Worm (Caenorhabditis elegans) whole organism, L1 larva: ENCODE measurements around the gene pat-2.

Experiments
- C04F5.9 ChIP-seq: sonication (generic microtip); optimal IDR thresholded peaks from 2 replicates; lab custom pipeline; 2016; ENCODE audit warnings: missing genetic modification characterization, missing compliant biosample characterization
- C16A3.4 ChIP-seq: fragments of 150-350 bp; optimal IDR thresholded peaks from 2 replicates; lab custom pipeline; 2014; ENCODE audit warnings: missing biosample characterization, missing genetic modification characterization
- C34B4.2 ChIP-seq: sonication (generic microtip); optimal IDR thresholded peaks from 2 replicates; lab custom pipeline; 2017; ENCODE audit warnings: mild to moderate bottlenecking, missing genetic modification characterization, missing compliant biosample characterization
- F16B12.6 ChIP-seq: fragments of 150-350 bp; optimal IDR thresholded peaks from 2 replicates; lab custom pipeline; 2014; ENCODE audit warnings: missing biosample characterization, missing genetic modification characterization
- aha-1 ChIP-seq: fragments of 150-350 bp; optimal IDR thresholded peaks from 2 replicates; lab custom pipeline; 2014; ENCODE audit warnings: missing biosample characterization, missing genetic modification characterization
- alr-1 ChIP-seq: fragments of 200-800 bp; sonication (Bioruptor generic); optimal IDR thresholded peaks from 2 replicates; lab custom pipeline; 2018; ENCODE audit warnings: borderline replicate concordance, mild to moderate bottlenecking, missing genetic modification characterization, missing compliant biosample characterization
- blmp-1 ChIP-seq: fragments of 150-350 bp; optimal IDR thresholded peaks from 2 replicates; lab custom pipeline; 2014; ENCODE audit warnings: missing biosample characterization, missing genetic modification characterization
- ceh-63 ChIP-seq: fragments of 200-800 bp; sonication (Bioruptor generic); optimal IDR thresholded peaks from 2 replicates; lab custom pipeline; 2018; ENCODE audit warnings: mild to moderate bottlenecking, missing genetic modification characterization, missing compliant biosample characterization
- ceh-8 ChIP-seq: fragments of 200-800 bp; sonication (Bioruptor generic); optimal IDR thresholded peaks from 2 replicates; lab custom pipeline; 2018; ENCODE audit warnings: mild to moderate bottlenecking, missing genetic modification characterization, moderate library complexity, missing compliant biosample characterization
- ceh-82 ChIP-seq, 3 experiments: fragments of 150-350 bp in 1 of 3; sonication (generic microtip) in 2 of 3; optimal IDR thresholded peaks; 2 replicates each; lab custom pipeline; 2014 to 2017; ENCODE audit warnings: missing biosample characterization in 3 of 3, missing genetic modification characterization in 3 of 3
- ceh-88 ChIP-seq: fragments of 200-800 bp; sonication (Bioruptor generic); IDR thresholded peaks from 2 replicates; pipeline ENCODE4 v1.3.6; 2022; ENCODE audit warnings: missing genetic modification characterization, missing compliant biosample characterization
- dpl-1 ChIP-seq, 3 experiments: fragments of 150-350 bp in 2 of 3; sonication (generic microtip) in 1 of 3; optimal IDR thresholded peaks; 2 replicates each; lab custom pipeline; 2014 to 2017; ENCODE audit warnings: missing biosample characterization in 3 of 3, missing genetic modification characterization in 3 of 3, missing genetic modification reagents in 3 of 3
- efl-1 ChIP-seq, 4 experiments: fragments of 150-350 bp; optimal IDR thresholded peaks in 3 of 4; peaks in 1 of 4; 1 replicate in 1 of 4; 2 replicates in 3 of 4; lab custom pipeline; 2014; ENCODE audit warnings: missing biosample characterization in 2 of 4, missing genetic modification characterization in 2 of 4, missing genetic modification reagents in 2 of 4
- efl-3 ChIP-seq: fragments of 200-800 bp; sonication (Bioruptor generic); optimal IDR thresholded peaks from 2 replicates; lab custom pipeline; 2018; ENCODE audit warnings: mild to moderate bottlenecking, missing genetic modification characterization, missing compliant biosample characterization
- elt-2 ChIP-seq: sonication (generic microtip); optimal IDR thresholded peaks from 2 replicates; lab custom pipeline; 2016; ENCODE audit warnings: missing genetic modification characterization, mild to moderate bottlenecking, inconsistent platforms, missing compliant biosample characterization, missing genetic modification reagents
- elt-3 ChIP-seq, 6 experiments: fragments of 150-350 bp in 1 of 6; sonication (generic microtip); optimal IDR thresholded peaks; 2 replicates each; lab custom pipeline; 2017 to 2018; ENCODE audit warnings: missing biosample characterization in 6 of 6, missing genetic modification characterization in 6 of 6, inconsistent platforms in 1 of 6
- fkh-10 ChIP-seq: sonication (generic microtip); optimal IDR thresholded peaks from 2 replicates; lab custom pipeline; 2017; ENCODE audit warnings: missing biosample characterization, missing genetic modification reagents, missing genetic modification characterization
- fkh-4 ChIP-seq: sonication (generic microtip); optimal IDR thresholded peaks from 2 replicates; lab custom pipeline; 2016; ENCODE audit warnings: missing compliant biosample characterization, missing genetic modification characterization, borderline replicate concordance
- fos-1 ChIP-seq: fragments of 150-350 bp; optimal IDR thresholded peaks from 2 replicates; lab custom pipeline; 2014; ENCODE audit warnings: missing biosample characterization, missing genetic modification characterization
- grh-1 ChIP-seq: fragments of 200-800 bp; sonication (Bioruptor generic); IDR thresholded peaks from 2 replicates; pipeline ENCODE4 v1.3.6; 2022; ENCODE audit warnings: missing genetic modification reagents, missing genetic modification characterization, missing compliant biosample characterization
- jun-1 ChIP-seq: fragments of 150-350 bp; optimal IDR thresholded peaks from 2 replicates; lab custom pipeline; 2014; ENCODE audit warnings: missing biosample characterization, missing genetic modification reagents, missing genetic modification characterization
- lin-14 ChIP-seq: fragments of 200-800 bp; sonication (Bioruptor generic); optimal IDR thresholded peaks from 2 replicates; lab custom pipeline; 2018; ENCODE audit warnings: mild to moderate bottlenecking, missing genetic modification characterization, moderate library complexity, missing compliant biosample characterization
- lin-15B ChIP-seq: fragments of 150-350 bp; sonication (generic microtip); optimal IDR thresholded peaks from 3 replicates; lab custom pipeline; 2014; ENCODE audit warnings: missing biosample characterization, missing genetic modification characterization
- lin-35 ChIP-seq, 2 experiments: fragments of 150-350 bp; optimal IDR thresholded peaks; 2 replicates each; lab custom pipeline; 2014; ENCODE audit warnings: missing biosample characterization in 2 of 2, missing genetic modification characterization in 2 of 2, missing genetic modification reagents in 2 of 2
- lir-3 ChIP-seq: sonication (generic microtip); optimal IDR thresholded peaks from 2 replicates; lab custom pipeline; 2016; ENCODE audit warnings: mild to moderate bottlenecking, missing genetic modification characterization, moderate library complexity, missing compliant biosample characterization; ENCODE audit not compliant: poor library complexity
- lsy-2 ChIP-seq, 2 experiments: fragments of 150-350 bp; optimal IDR thresholded peaks; 2 replicates each; lab custom pipeline; 2014; ENCODE audit warnings: missing biosample characterization in 2 of 2, missing genetic modification characterization in 2 of 2
- mef-2 ChIP-seq: fragments of 150-350 bp; optimal IDR thresholded peaks from 2 replicates; lab custom pipeline; 2014; ENCODE audit warnings: missing biosample characterization, missing genetic modification characterization
- mep-1 ChIP-seq: fragments of 150-350 bp; optimal IDR thresholded peaks from 2 replicates; lab custom pipeline; 2014; ENCODE audit warnings: missing biosample characterization, missing genetic modification characterization
- nhr-12 ChIP-seq: sonication (generic microtip); optimal IDR thresholded peaks from 2 replicates; lab custom pipeline; 2017; ENCODE audit warnings: missing biosample characterization, missing genetic modification characterization
- nhr-20 ChIP-seq: sonication (generic microtip); optimal IDR thresholded peaks from 2 replicates; lab custom pipeline; 2016; ENCODE audit warnings: mild to moderate bottlenecking, missing genetic modification characterization, missing compliant biosample characterization
- nhr-237 ChIP-seq: fragments of 150-350 bp; optimal IDR thresholded peaks from 2 replicates; lab custom pipeline; 2014; ENCODE audit warnings: missing biosample characterization, missing genetic modification characterization
- nhr-28 ChIP-seq: fragments of 150-350 bp; optimal IDR thresholded peaks from 2 replicates; lab custom pipeline; 2014; ENCODE audit warnings: missing biosample characterization, missing genetic modification characterization
- nhr-47 ChIP-seq: sonication (generic microtip); optimal IDR thresholded peaks from 2 replicates; lab custom pipeline; 2016; ENCODE audit warnings: mild to moderate bottlenecking, missing genetic modification characterization, moderate library complexity, missing compliant biosample characterization
- nhr-71 ChIP-seq: sonication (generic microtip); optimal IDR thresholded peaks from 2 replicates; lab custom pipeline; 2016; ENCODE audit warnings: mild to moderate bottlenecking, missing genetic modification characterization, moderate library complexity, missing compliant biosample characterization
- nhr-77 ChIP-seq: fragments of 150-350 bp; optimal IDR thresholded peaks from 2 replicates; lab custom pipeline; 2014; ENCODE audit warnings: missing biosample characterization, missing genetic modification characterization
- nhr-84 ChIP-seq: sonication (generic microtip); optimal IDR thresholded peaks from 2 replicates; lab custom pipeline; 2017; ENCODE audit warnings: missing biosample characterization, missing genetic modification characterization
- nhr-85 ChIP-seq: sonication (generic microtip); peaks from one replicate; lab custom pipeline; 2016; ENCODE audit warnings: missing genetic modification characterization, inconsistent platforms, missing compliant biosample characterization
- nhr-90 ChIP-seq: sonication (generic microtip); optimal IDR thresholded peaks from 2 replicates; lab custom pipeline; 2016; ENCODE audit warnings: mild to moderate bottlenecking, missing genetic modification characterization, missing compliant biosample characterization; ENCODE audit not compliant: poor library complexity
- pqm-1 ChIP-seq: sonication (generic microtip); optimal IDR thresholded peaks from 3 replicates; lab custom pipeline; 2017; ENCODE audit warnings: missing biosample characterization, missing genetic modification characterization
- skn-1 ChIP-seq: fragments of 150-350 bp; optimal IDR thresholded peaks from 2 replicates; lab custom pipeline; 2014; ENCODE audit warnings: missing biosample characterization, missing genetic modification characterization
- snu-23 ChIP-seq: sonication (generic microtip); optimal IDR thresholded peaks from 2 replicates; lab custom pipeline; 2016; ENCODE audit warnings: missing genetic modification characterization, missing compliant biosample characterization
- sup-37 ChIP-seq: fragments of 200-800 bp; sonication (Bioruptor generic); optimal IDR thresholded peaks from 2 replicates; lab custom pipeline; 2018; ENCODE audit warnings: mild to moderate bottlenecking, missing genetic modification characterization, missing compliant biosample characterization
- swsn-7 ChIP-seq: sonication (generic microtip); optimal IDR thresholded peaks from 2 replicates; lab custom pipeline; 2016; ENCODE audit warnings: missing genetic modification characterization, missing compliant biosample characterization
- tbx-2 ChIP-seq: sonication (generic microtip); optimal IDR thresholded peaks from 2 replicates; lab custom pipeline; 2016; ENCODE audit warnings: missing genetic modification characterization, missing compliant biosample characterization
- tlp-1 ChIP-seq: fragments of 150-350 bp; optimal IDR thresholded peaks from 2 replicates; lab custom pipeline; 2014; ENCODE audit warnings: missing biosample characterization, missing genetic modification characterization
- unc-30 ChIP-seq: sonication (generic microtip); optimal IDR thresholded peaks from 2 replicates; lab custom pipeline; 2017; ENCODE audit warnings: missing biosample characterization, missing genetic modification characterization
- xbp-1 ChIP-seq: sonication (generic microtip); optimal IDR thresholded peaks from 2 replicates; lab custom pipeline; 2016; ENCODE audit warnings: missing genetic modification characterization, missing compliant biosample characterization
- zag-1 ChIP-seq: fragments of 150-350 bp; optimal IDR thresholded peaks from 2 replicates; lab custom pipeline; 2014; ENCODE audit warnings: missing biosample characterization, missing genetic modification characterization
- zip-4 ChIP-seq: fragments of 200-800 bp; sonication (Bioruptor generic); optimal IDR thresholded peaks from 2 replicates; lab custom pipeline; 2018; ENCODE audit warnings: mild to moderate bottlenecking, missing genetic modification characterization, moderate library complexity, missing compliant biosample characterization

pat-2 gene

DNA sequence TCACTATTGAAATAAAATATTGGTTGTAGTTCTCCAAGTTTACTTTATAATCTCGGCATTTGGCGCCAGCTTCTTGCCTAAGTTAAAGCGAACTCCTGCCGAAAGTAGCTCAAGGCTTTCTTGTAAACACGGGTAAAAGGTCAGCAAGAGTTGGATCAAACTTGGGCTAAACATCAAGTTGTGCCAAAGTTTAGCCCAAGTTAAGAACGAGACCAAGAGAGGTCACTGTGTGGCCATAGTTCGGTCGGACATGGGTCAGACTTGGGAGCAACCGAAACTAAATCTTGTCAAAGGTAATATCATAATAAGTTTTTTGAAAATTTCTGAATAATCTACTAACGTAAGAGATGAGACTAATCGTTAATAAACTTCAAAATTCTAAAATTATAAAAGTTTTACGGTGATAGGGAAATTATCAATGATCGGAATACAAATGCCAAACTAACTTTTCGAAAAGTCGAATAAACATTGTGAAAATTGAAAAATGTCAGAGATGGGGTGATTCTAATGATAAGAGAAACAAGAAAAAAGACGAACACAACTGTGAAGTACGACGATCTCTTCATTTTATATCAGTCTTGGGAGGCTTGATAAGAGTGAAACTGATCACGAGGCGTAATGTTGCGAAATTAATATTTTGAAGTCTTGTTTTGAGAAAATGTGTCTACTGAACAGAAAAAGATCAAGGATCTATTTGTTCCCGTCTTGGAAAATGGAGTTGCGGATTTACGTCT is 49.4 kb downstream of the pat-2 start (continued):
- TF ChIP-seq fos-1 (tag; lab: Kevin White, UChicago): no peak
- peak; percentile 87 for TF ChIP-seq blmp-1 (tag; lab: Kevin White, UChicago)
- TF ChIP-seq ceh-88 (GFP tag; lab: Robert Waterston, UW): no peak
- TF ChIP-seq lir-3 (tag; lab: Kevin White, UChicago): peak; percentile 7
- no peak for TF ChIP-seq F16B12.6 (tag; lab: Kevin White, UChicago)
- TF ChIP-seq C04F5.9 (tag; lab: Kevin White, UChicago): no peak
- no peak for TF ChIP-seq fkh-4 (tag; lab: Kevin White, UChicago)
- TF ChIP-seq xbp-1 (tag; lab: Kevin White, UChicago): no peak
- no peak for TF ChIP-seq mef-2 (tag; lab: Kevin White, UChicago)
- TF ChIP-seq C16A3.4: no peak
- peak; percentile 6 for TF ChIP-seq mep-1
- no peak for TF ChIP-seq nhr-28 (tag; lab: Kevin White, UChicago)
- TF ChIP-seq nhr-84: no peak
- TF ChIP-seq unc-30 (tag; lab: Kevin White, UChicago): no peak
- TF ChIP-seq aha-1: no peak
- TF ChIP-seq zip-4 (GFP tag; lab: Kevin White, UChicago): peak; percentile 44
- peak in 2 of 3 experiments; percentile 2 to 18 for TF ChIP-seq dpl-1 (GFP tag; optimal IDR thresholded peaks at IDR 0.05; lab: Kevin White, UChicago)
- TF ChIP-seq fkh-10 (GFP tag; lab: Kevin White, UChicago): no peak
- TF ChIP-seq nhr-77: no peak
- TF ChIP-seq sup-37: no peak
- TF ChIP-seq snu-23 (GFP tag; lab: Kevin White, UChicago): peak; percentile 42
- TF ChIP-seq nhr-85: peak; percentile 82
- peak; percentile 46 for TF ChIP-seq skn-1 (tag; lab: Kevin White, UChicago)
- no peak for TF ChIP-seq swsn-7
- no peak for TF ChIP-seq tbx-2 (tag; lab: Kevin White, UChicago)
- no peak for TF ChIP-seq alr-1 (tag; lab: Kevin White, UChicago)
- peak; percentile 74 for TF ChIP-seq nhr-20 (tag; lab: Kevin White, UChicago)
- no peak for TF ChIP-seq lin-15B (tag; lab: Kevin White, UChicago)

DNA sequence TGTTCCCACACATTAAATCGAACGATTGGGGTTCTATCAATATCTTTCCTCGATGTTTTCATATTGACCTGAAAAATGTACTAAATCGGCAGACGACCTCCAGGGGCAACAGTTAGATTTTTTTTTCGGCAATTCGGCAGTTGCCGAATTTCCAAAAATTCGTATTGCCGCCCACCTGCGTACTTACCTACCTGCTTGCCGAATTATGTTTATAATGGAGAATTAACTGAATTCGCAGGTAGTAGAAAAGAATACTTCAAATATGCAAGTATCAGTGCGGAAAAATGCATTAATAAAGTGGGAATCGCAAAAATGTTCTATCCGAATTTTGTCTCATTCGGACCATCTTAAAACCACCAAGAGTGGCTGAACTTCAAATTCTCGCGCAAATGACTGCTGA is 51.0 kb downstream of the pat-2 start:
- TF ChIP-seq ceh-8 (GFP tag; lab: Kevin White, UChicago) (no peak), aha-1 (no peak), tlp-1 (tag; lab: Kevin White, UChicago) (no peak), elt-3 (tag; optimal IDR thresholded peaks at IDR 0.05; lab: Kevin White, UChicago) (no peak), zag-1 (no peak), lsy-2 (tag; optimal IDR thresholded peaks at IDR 0.05; lab: Kevin White, UChicago) (no peak), grh-1 (no peak), C34B4.2 (tag; lab: Kevin White, UChicago) (no peak), elt-2 (no peak), nhr-84 (no peak), swsn-7 (no peak), nhr-85 (no peak), nhr-47 (tag; lab: Kevin White, UChicago) (no peak), blmp-1 (tag; lab: Kevin White, UChicago) (no peak), nhr-237 (tag; lab: Kevin White, UChicago) (no peak), pqm-1 (no peak), lin-14 (GFP tag; lab: Kevin White, UChicago) (no peak)
- TF ChIP-seq, all 84 proteins: peak for 0

DNA sequence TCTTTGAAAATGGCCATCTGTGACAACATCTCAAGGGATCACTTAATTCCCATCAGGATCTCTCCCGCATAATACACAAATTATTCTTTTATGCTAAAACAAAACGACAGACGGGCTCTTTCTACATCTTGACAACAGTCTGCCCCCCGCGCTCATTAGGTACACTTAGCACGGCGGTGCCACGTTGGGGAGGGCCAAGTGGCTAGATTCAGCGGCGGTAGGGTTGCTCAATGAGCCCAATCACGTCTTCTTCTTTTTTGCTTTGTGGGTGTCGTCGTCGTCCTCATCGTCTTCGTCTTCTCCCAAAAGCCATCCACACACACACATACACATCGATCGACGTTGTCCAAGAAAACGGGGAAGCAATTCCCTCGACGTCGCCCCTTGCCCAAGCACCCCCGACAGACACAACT is 54.4 kb downstream of the pat-2 start:
- TF ChIP-seq ceh-82 (tag; optimal IDR thresholded peaks at IDR 0.05; lab: Kevin White, UChicago) (peak in 1 of 3 experiments; percentile 64), fkh-10 (GFP tag; lab: Kevin White, UChicago) (peak; percentile 26), tbx-2 (tag; lab: Kevin White, UChicago) (peak; percentile 32), nhr-47 (tag; lab: Kevin White, UChicago) (peak; percentile 11), efl-1 (optimal IDR thresholded peaks at IDR 0.05; lab: Kevin White, UChicago) (no peak), efl-1 (GFP tag; optimal IDR thresholded peaks at IDR 0.05 in 1 of 2; lab: Kevin White, UChicago) (peak in 1 of 2 experiments; percentile 72), ceh-63 (peak; percentile 28), efl-3 (no peak), snu-23 (GFP tag; lab: Kevin White, UChicago) (peak; percentile 8), zip-4 (GFP tag; lab: Kevin White, UChicago) (no peak), lin-35 (GFP tag; optimal IDR thresholded peaks at IDR 0.05; lab: Kevin White, UChicago) (peak in 1 of 2 experiments; percentile 8), nhr-12 (tag; lab: Kevin White, UChicago) (no peak), lin-14 (GFP tag; lab: Kevin White, UChicago) (peak; percentile 75), jun-1 (tag; lab: Kevin White, UChicago) (no peak), nhr-85 (peak; percentile 73), nhr-71 (tag; lab: Kevin White, UChicago) (peak; percentile 19), swsn-7 (peak; percentile 39), nhr-90 (no peak)
